Worm (Caenorhabditis elegans) whole organism, L4 larva: ENCODE results near the gene ZK546.2.

Experiments used
- F26F4.8 ChIP-seq: fragments of 200-800 bp; sonication (Bioruptor generic); conservative IDR thresholded peaks from 2 replicates; pipeline ENCODE4 v1.3.6; 2022; ENCODE audit warnings: missing genetic modification characterization, missing compliant biosample characterization
- aly-2 ChIP-seq: sonication (generic microtip); optimal IDR thresholded peaks from 2 replicates; lab custom pipeline; 2018; ENCODE audit warnings: missing biosample characterization, missing genetic modification characterization

DNA sequence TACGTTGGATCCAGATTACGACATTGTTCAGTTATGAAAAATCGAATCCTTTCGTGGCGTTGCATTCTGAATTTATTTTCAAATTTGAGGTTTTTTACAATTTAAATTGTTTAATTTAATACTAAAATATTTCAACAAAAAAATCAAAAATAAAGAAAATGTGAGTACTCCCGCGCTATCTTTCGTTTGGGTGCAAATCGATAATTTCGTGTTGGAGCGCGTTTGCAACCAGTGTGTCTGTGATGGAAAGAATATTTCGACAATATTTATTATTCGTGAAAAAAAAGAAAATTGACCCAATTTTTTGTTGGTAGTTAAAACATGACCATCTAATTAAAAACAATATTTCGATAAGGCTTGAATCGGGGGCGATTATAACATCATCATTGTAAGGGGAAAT lies 43.8 kb upstream of the ZK546.2 start, which contains the start of gene R05F9.9:
- no peak for TF ChIP-seq aly-2 (tag; lab: Kevin White, UChicago)
- TF ChIP-seq F26F4.8 = no peak
